Worm (Caenorhabditis elegans) whole organism, L4 larva: ENCODE results near the gene F18G5.1.

Experiments
- ZK546.5 ChIP-seq, 2 experiments: sonication (generic microtip); optimal IDR thresholded peaks; 2 replicates each; lab custom pipeline; 2017; ENCODE audit warnings: missing biosample characterization in 2 of 2, missing genetic modification characterization in 2 of 2
- ceh-44 ChIP-seq: fragments of 200-800 bp; sonication (Bioruptor generic); IDR thresholded peaks from 2 replicates; pipeline ENCODE4 v1.3.6; 2022; ENCODE audit warnings: missing genetic modification reagents, missing genetic modification characterization, missing compliant biosample characterization
- ceh-82 ChIP-seq: sonication (generic microtip); optimal IDR thresholded peaks from 2 replicates; lab custom pipeline; 2017; ENCODE audit warnings: missing biosample characterization, missing genetic modification characterization
- dmd-6 ChIP-seq: fragments of 200-800 bp; sonication (Bioruptor generic); IDR thresholded peaks from 2 replicates; pipeline ENCODE4 v1.3.6; 2022; ENCODE audit warnings: missing genetic modification reagents, missing genetic modification characterization, missing compliant biosample characterization
- dpl-1 ChIP-seq: fragments of 150-350 bp; optimal IDR thresholded peaks from 2 replicates; lab custom pipeline; 2014; ENCODE audit warnings: missing biosample characterization, missing genetic modification reagents, missing genetic modification characterization
- lin-39 ChIP-seq: fragments of 150-350 bp; optimal IDR thresholded peaks from 2 replicates; lab custom pipeline; 2014; ENCODE audit warnings: missing biosample characterization, missing genetic modification reagents, missing genetic modification characterization
- madf-9 ChIP-seq: fragments of 200-800 bp; sonication (Bioruptor generic); conservative IDR thresholded peaks from 2 replicates; pipeline ENCODE4 v1.3.6; 2022; ENCODE audit warnings: missing genetic modification reagents, missing genetic modification characterization, missing compliant biosample characterization
- nhr-11 ChIP-seq: fragments of 150-350 bp; optimal IDR thresholded peaks from 2 replicates; lab custom pipeline; 2014; ENCODE audit warnings: missing biosample characterization, missing genetic modification characterization
- pha-4 ChIP-seq, 2 experiments: fragments of 150-350 bp in 1 of 2; fragments of 200-800 bp in 1 of 2; sonication (Bioruptor generic) in 1 of 2; IDR thresholded peaks in 1 of 2; optimal IDR thresholded peaks in 1 of 2; 2 replicates each; pipeline versions ENCODE4 v1.3.6 to Lab custom; 2014 to 2022; ENCODE audit warnings: missing genetic modification characterization in 2 of 2, missing genetic modification reagents in 2 of 2, missing biosample characterization in 1 of 2, missing compliant biosample characterization in 1 of 2
- saeg-2 ChIP-seq: fragments of 200-800 bp; sonication (Bioruptor generic); IDR thresholded peaks from 2 replicates; pipeline ENCODE4 v1.3.6; 2022; ENCODE audit warnings: missing genetic modification reagents, missing genetic modification characterization, missing compliant biosample characterization
- unc-39 ChIP-seq: sonication (generic microtip); optimal IDR thresholded peaks from 2 replicates; lab custom pipeline; 2017; ENCODE audit warnings: missing biosample characterization, missing genetic modification characterization

- TF ChIP-seq saeg-2, result no peak
- TF ChIP-seq ceh-82, result no peak
- TF ChIP-seq lin-39 (tag; lab: Kevin White, UChicago), result no peak
- TF ChIP-seq dpl-1 (GFP tag; lab: Kevin White, UChicago), result no peak
- TF ChIP-seq pha-4 (GFP tag; IDR thresholded peaks at IDR 0.05; lab: Robert Waterston, UW), result no peak
- no peak for TF ChIP-seq pha-4 (tag; optimal IDR thresholded peaks at IDR 0.05; lab: Kevin White, UChicago)
- TF ChIP-seq ceh-44, result no peak
- TF ChIP-seq dmd-6, result no peak
- no peak for TF ChIP-seq ZK546.5 (tag; optimal IDR thresholded peaks at IDR 0.05; lab: Kevin White, UChicago)
- no peak for TF ChIP-seq unc-39 (tag; lab: Kevin White, UChicago)
- no peak for TF ChIP-seq madf-9 (GFP tag; lab: Robert Waterston, UW)
- no peak for TF ChIP-seq nhr-11 (tag; lab: Kevin White, UChicago)
Measured at ce11 chrX:9264231-9264630, 4.6 kb downstream of the F18G5.1 start, which contains the start of gene F18G5.6.
